Fruit fly (Drosophila melanogaster): Measurements from ENCODE around the gene cup.
A peak's percentile ranks its signal among the peaks of the same experiment; 100 is the strongest.

Gene cup

DNA sequence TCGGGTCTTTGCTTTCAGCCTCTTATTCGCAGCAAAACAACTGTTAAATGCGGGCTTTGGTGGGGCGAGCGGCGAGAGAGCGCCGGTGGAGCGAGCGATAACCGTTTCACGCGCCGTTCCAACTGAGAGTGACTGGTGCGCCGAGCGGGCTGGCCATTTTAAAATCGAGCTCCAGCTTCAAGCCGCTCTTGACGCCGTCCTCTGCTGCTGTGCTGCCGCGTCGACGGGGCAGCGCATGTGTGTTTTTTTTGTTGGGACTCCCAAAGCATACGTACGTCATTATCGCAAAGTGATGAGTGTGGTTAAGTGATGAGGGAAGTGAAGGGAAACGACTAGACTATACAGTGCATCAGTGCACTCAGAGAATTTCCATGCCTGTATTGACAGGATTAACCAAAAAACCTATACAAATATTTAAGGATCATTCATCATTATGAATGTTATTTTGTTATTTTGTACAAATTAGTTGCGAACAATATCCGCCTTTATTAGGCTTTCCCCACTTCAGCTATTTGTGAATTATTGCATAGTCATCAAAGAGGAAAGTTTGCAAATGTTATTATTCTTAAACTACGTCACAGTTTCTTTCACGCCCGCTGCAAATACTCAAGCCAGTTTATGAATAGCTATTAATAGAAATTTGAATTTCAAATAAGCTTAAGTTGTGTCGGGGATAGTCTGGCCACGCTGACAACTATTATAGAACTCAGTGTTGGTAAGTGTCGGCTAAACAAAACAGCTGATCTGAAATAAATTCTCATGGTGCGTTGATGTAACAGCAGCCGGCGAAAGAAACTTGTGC is 9.9 kb downstream of the cup start, which contains the start of gene Spn27A:
Gene Spn27A (minus strand): TSS at position 137 of the 802 bp plus-strand sequence.
- no peak for TF ChIP-seq CG14655 (GFP tag; optimal IDR thresholded peaks at IDR 0.05)
- peak; percentile 84 for TF ChIP-seq CG32121 (GFP tag; IDR thresholded peaks at IDR 0.05)
- TF ChIP-seq CG9948 (tag; optimal IDR thresholded peaks at IDR 0.05), result peak; percentile 70
- peak; percentile 96 for TF ChIP-seq CG13204 (GFP tag; optimal IDR thresholded peaks at IDR 0.05)
- TF ChIP-seq Ets98B (GFP tag; IDR thresholded peaks at IDR 0.05), result peak; percentile 75
- no peak for TF ChIP-seq CG10348 (GFP tag; IDR thresholded peaks at IDR 0.05)
- peak; percentile 65 for TF ChIP-seq gl (tag; optimal IDR thresholded peaks at IDR 0.05)
- peak; percentile 44; the same call in 1 of the 2 replicates for TF ChIP-seq rn (GFP tag; IDR thresholded peaks at IDR 0.05)
- TF ChIP-seq CG15710 (tag; optimal IDR thresholded peaks at IDR 0.05), result peak; percentile 67
- TF ChIP-seq EcR (GFP tag; optimal IDR thresholded peaks at IDR 0.05), result peak; percentile 45
- TF ChIP-seq CG4496 (GFP tag; IDR thresholded peaks at IDR 0.05), result peak; percentile 76
- TF ChIP-seq CG34367 (tag; optimal IDR thresholded peaks at IDR 0.05), result peak; percentile 60
- peak; percentile 58 for TF ChIP-seq Snoo (tag; optimal IDR thresholded peaks at IDR 0.05)
- TF ChIP-seq CG8159 (tag; optimal IDR thresholded peaks at IDR 0.05), result no peak
- TF ChIP-seq CG8301 (tag; optimal IDR thresholded peaks at IDR 0.05), result no peak
- TF ChIP-seq D1 (tag; optimal IDR thresholded peaks at IDR 0.05), result no peak
- TF ChIP-seq Pif1A (GFP tag; optimal IDR thresholded peaks at IDR 0.05), result no peak
- peak; percentile 70 for TF ChIP-seq Pif1B (GFP tag; optimal IDR thresholded peaks at IDR 0.05)
- TF ChIP-seq fd96Ca (GFP tag; IDR thresholded peaks at IDR 0.05), result peak; percentile 80
- peak; percentile 71 for TF ChIP-seq CG12605 (GFP tag; IDR thresholded peaks at IDR 0.05)
- TF ChIP-seq CG17806 (tag; optimal IDR thresholded peaks at IDR 0.05), result peak; percentile 72

DNA sequence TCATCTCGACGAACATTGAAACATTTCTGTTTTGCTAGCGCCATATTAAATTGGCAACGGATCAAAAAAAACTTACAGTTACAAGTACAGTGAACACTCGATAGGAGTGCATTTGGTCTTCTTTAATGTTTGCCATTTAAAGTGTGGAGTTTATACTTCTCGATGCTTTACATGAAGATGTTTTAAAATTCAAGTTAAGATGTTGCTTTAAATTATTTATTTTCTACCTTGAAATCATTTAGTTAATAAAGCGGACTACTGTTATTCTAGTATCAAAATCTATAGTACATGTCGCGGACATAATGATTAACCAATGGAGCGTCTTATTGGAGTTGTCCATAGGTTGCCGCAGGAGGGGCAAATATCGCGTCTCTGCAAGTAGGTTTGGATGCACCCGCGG is 13.1 kb downstream of the cup start, which contains the start of gene cort:
Gene cort (minus strand): TSS at position 101 of the 400 bp plus-strand sequence.
- TF ChIP-seq CG32121 (GFP tag; IDR thresholded peaks at IDR 0.05), result no peak
- TF ChIP-seq CG13204 (GFP tag; optimal IDR thresholded peaks at IDR 0.05), result no peak
- TF ChIP-seq CG14655 (GFP tag; optimal IDR thresholded peaks at IDR 0.05), result no peak
- no peak for TF ChIP-seq CG15710 (tag; optimal IDR thresholded peaks at IDR 0.05)
- TF ChIP-seq CG9948 (tag; optimal IDR thresholded peaks at IDR 0.05), result no peak
- TF ChIP-seq rn (GFP tag; IDR thresholded peaks at IDR 0.05), result no peak
- no peak for TF ChIP-seq D1 (tag; optimal IDR thresholded peaks at IDR 0.05)
- no peak for TF ChIP-seq CG17806 (tag; optimal IDR thresholded peaks at IDR 0.05)
- TF ChIP-seq CG8301 (tag; optimal IDR thresholded peaks at IDR 0.05), result no peak
- TF ChIP-seq Snoo (tag; optimal IDR thresholded peaks at IDR 0.05), result no peak
- TF ChIP-seq gl (tag; optimal IDR thresholded peaks at IDR 0.05), result no peak
- no peak for TF ChIP-seq Pif1A (GFP tag; optimal IDR thresholded peaks at IDR 0.05)
- no peak for TF ChIP-seq CG8159 (tag; optimal IDR thresholded peaks at IDR 0.05)
- no peak for TF ChIP-seq fd96Ca (GFP tag; IDR thresholded peaks at IDR 0.05)
- no peak for TF ChIP-seq CG4496 (GFP tag; IDR thresholded peaks at IDR 0.05)
- no peak for TF ChIP-seq Pif1B (GFP tag; optimal IDR thresholded peaks at IDR 0.05)

DNA sequence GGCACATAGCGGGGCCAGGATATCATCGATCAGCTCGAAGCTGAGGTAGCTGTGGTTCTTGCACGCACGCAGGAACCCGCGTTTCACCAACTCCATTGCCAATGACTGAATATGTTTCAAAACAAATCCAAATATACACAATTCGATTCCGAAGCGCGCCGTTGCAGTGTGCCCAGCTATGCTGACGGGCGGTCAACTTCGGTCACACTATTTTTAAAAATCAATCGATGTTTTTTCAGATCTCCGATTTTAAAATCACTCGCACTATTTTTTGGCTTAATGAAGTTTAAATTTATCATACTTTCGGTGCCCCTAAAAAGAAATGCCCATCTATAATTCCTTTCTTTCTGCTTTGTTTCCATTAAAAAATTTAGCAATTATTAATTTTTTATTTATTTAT is 14.0 kb downstream of the cup start, which contains the start of gene Nse1:
Gene Nse1 (minus strand): TSS at position 173 of the 400 bp plus-strand sequence.
- no peak for TF ChIP-seq CG13204 (GFP tag; optimal IDR thresholded peaks at IDR 0.05)
- no peak for TF ChIP-seq Snoo (tag; optimal IDR thresholded peaks at IDR 0.05)
- no peak for TF ChIP-seq Pif1B (GFP tag; optimal IDR thresholded peaks at IDR 0.05)
- TF ChIP-seq rn (GFP tag; IDR thresholded peaks at IDR 0.05), result no peak
- TF ChIP-seq CG15710 (tag; optimal IDR thresholded peaks at IDR 0.05), result no peak
- TF ChIP-seq CG10348 (GFP tag; IDR thresholded peaks at IDR 0.05), result no peak
- TF ChIP-seq CG34367 (tag; optimal IDR thresholded peaks at IDR 0.05), result no peak
- TF ChIP-seq CG4496 (GFP tag; IDR thresholded peaks at IDR 0.05), result no peak
- no peak for TF ChIP-seq EcR (GFP tag; optimal IDR thresholded peaks at IDR 0.05)
- no peak for TF ChIP-seq D1 (tag; optimal IDR thresholded peaks at IDR 0.05)

DNA sequence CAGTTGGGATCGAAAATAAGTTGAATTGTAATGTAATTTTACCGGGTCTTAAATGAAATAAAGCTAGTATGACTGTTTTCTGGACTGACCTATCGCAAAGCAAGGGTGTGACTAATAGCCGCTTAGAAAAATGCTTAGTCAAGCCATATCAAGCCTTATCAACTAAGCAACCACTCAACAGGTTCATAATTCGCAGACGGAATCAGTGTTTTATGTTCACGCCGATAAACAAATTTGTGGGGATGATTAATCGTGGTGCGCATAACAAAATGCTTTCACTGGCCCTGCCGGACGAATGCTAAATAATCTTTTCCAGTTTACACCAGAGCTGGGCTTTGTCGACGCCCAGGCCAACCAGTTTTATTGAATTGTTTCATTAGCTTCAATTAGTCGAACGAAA is 19.4 kb downstream of the cup start:
- no peak for TF ChIP-seq CG34367 (tag; optimal IDR thresholded peaks at IDR 0.05)
- TF ChIP-seq CG14655 (GFP tag; optimal IDR thresholded peaks at IDR 0.05), result no peak
- no peak for TF ChIP-seq rn (GFP tag; IDR thresholded peaks at IDR 0.05)
- TF ChIP-seq CG8301 (tag; optimal IDR thresholded peaks at IDR 0.05), result no peak
- no peak for TF ChIP-seq CG15710 (tag; optimal IDR thresholded peaks at IDR 0.05)

DNA sequence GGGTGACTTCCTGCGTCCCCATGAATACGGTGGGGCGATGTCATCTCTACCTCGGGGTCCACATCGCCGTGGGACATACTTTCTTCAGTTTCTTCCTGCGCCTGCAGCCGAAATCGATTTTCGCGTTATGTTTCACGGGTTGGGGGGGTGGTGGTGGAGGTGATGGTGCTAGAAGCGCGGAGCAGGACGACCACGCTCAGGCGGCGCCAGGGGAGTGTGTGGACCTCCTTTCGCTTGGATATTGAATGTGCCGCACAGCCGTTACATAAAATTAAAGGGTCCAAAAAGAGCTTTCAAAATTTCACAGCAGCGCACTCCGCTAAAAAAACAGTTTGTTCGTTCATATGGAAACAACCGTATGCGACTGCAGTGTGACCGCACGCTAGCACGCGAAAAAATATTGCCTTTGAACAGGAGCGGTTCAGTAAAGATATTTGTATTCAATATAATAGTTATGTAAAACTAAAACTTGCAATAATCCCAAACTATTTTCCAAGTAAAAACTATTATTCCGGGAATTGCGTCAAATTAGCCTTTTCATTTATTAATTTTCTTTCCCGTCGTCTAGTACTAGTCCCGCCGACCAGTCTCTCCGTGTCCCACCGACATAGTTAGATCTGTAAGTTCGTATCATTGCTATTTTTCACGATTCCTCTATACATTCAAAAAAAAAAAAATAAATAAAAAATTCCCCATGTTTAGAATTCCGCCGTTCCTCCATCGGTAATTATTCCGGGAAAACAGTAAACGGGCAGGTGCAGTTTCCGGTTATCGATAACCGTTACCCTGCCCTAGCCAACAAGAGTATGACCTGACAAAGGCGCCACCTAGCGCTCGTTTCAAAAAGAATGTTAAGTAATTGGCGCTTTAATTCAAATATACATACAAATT is 20.8 kb downstream of the cup start, which contains the start of gene Nhe3:
Gene Nhe3 (minus strand): TSS at position 373 of the 891 bp plus-strand sequence.
- TF ChIP-seq Snoo (tag; optimal IDR thresholded peaks at IDR 0.05) (peak; percentile 79), CG15710 (tag; optimal IDR thresholded peaks at IDR 0.05) (peak; percentile 65), CG13204 (GFP tag; optimal IDR thresholded peaks at IDR 0.05) (no peak), gl (tag; optimal IDR thresholded peaks at IDR 0.05) (no peak), Pif1B (GFP tag; optimal IDR thresholded peaks at IDR 0.05) (peak; percentile 21), CG32121 (GFP tag; IDR thresholded peaks at IDR 0.05) (peak; percentile 68), Ets98B (GFP tag; IDR thresholded peaks at IDR 0.05) (peak; percentile 70), CG17806 (tag; optimal IDR thresholded peaks at IDR 0.05) (peak; percentile 54), fd96Ca (GFP tag; IDR thresholded peaks at IDR 0.05) (peak; percentile 78), CG34367 (tag; optimal IDR thresholded peaks at IDR 0.05) (no peak), CG14655 (GFP tag; optimal IDR thresholded peaks at IDR 0.05) (no peak), rn (GFP tag; IDR thresholded peaks at IDR 0.05) (peak; percentile 19; the same call in 1 of the 2 replicates), Pif1A (GFP tag; optimal IDR thresholded peaks at IDR 0.05) (peak; percentile 34), CG10348 (GFP tag; IDR thresholded peaks at IDR 0.05) (no peak), CG8159 (tag; optimal IDR thresholded peaks at IDR 0.05) (no peak), CG9948 (tag; optimal IDR thresholded peaks at IDR 0.05) (no peak), CG12605 (GFP tag; IDR thresholded peaks at IDR 0.05) (peak; percentile 55; the same call in 1 of the 2 replicates), CG4496 (GFP tag; IDR thresholded peaks at IDR 0.05) (peak; percentile 77)
